Fruit fly (Drosophila melanogaster) whole organism, pupa: ENCODE results near the gene Flacc.

Experiments
- CG12605 ChIP-seq: fragments of 200-800 bp; sonication (Bioruptor generic); IDR thresholded peaks from 2 replicates; pipeline ENCODE4 v1.3.6; 2022; ENCODE audit warnings: missing biosample characterization, missing genetic modification characterization
- CG13204 ChIP-seq: fragments of 200-800 bp; sonication (Bioruptor generic); optimal IDR thresholded peaks from 2 replicates; lab custom pipeline; 2018; ENCODE audit warnings: missing biosample characterization, mild to moderate bottlenecking, missing genetic modification characterization, moderate library complexity
- CG17806 ChIP-seq: fragments of 200-800 bp; sonication (Bioruptor generic); optimal IDR thresholded peaks from 2 replicates; lab custom pipeline; 2018; ENCODE audit warnings: missing biosample characterization, mild to moderate bottlenecking, missing genetic modification characterization, moderate library complexity
- CG8159 ChIP-seq: fragments of 200-800 bp; sonication (Bioruptor generic); optimal IDR thresholded peaks from 3 replicates; lab custom pipeline; 2018; ENCODE audit warnings: missing biosample characterization, mild to moderate bottlenecking, missing genetic modification characterization, moderate library complexity
- CG9948 ChIP-seq: fragments of 200-800 bp; sonication (Bioruptor generic); optimal IDR thresholded peaks from 2 replicates; lab custom pipeline; 2018; ENCODE audit warnings: missing biosample characterization, mild to moderate bottlenecking, missing genetic modification characterization, moderate library complexity
- gl ChIP-seq: fragments of 200-800 bp; sonication (Bioruptor generic); optimal IDR thresholded peaks from 2 replicates; lab custom pipeline; 2018; ENCODE audit warnings: missing biosample characterization, mild to moderate bottlenecking, missing genetic modification characterization

- no peak for TF ChIP-seq gl (tag; lab: Kevin White, UChicago)
- TF ChIP-seq CG13204 (GFP tag; lab: Kevin White, UChicago): no peak
- TF ChIP-seq CG12605 (GFP tag; lab: Robert Waterston, UW): no peak
- peak; percentile 77 for TF ChIP-seq CG9948 (tag; lab: Kevin White, UChicago)
- peak; percentile 43 for TF ChIP-seq CG17806 (tag; lab: Kevin White, UChicago)
- peak; percentile 79 for TF ChIP-seq CG8159 (tag; lab: Kevin White, UChicago)
Measured at dm6 chrX:18929430-18929829, 36.0 kb upstream of the Flacc start.
